Worm (Caenorhabditis elegans) whole organism, L2 larva: ENCODE results near the gene ZK792.1.

ENCODE experiments used
- ZK546.5 ChIP-seq: sonication (generic microtip); optimal IDR thresholded peaks from 2 replicates; lab custom pipeline; 2017; ENCODE audit warnings: missing biosample characterization, missing genetic modification characterization
- blmp-1 ChIP-seq: sonication (generic microtip); optimal IDR thresholded peaks from 2 replicates; lab custom pipeline; 2017; ENCODE audit warnings: missing genetic modification characterization, mild to moderate bottlenecking, missing compliant biosample characterization, antibody characterized with exemption, moderate library complexity; ENCODE audit not compliant: insufficient read depth
- fos-1 ChIP-seq: fragments of 150-350 bp; optimal IDR thresholded peaks from 2 replicates; lab custom pipeline; 2014; ENCODE audit warnings: missing biosample characterization, missing genetic modification characterization
- lin-13 ChIP-seq: fragments of 150-350 bp; optimal IDR thresholded peaks from 2 replicates; lab custom pipeline; 2014; ENCODE audit warnings: missing biosample characterization, missing genetic modification reagents, missing genetic modification characterization
- nhr-237 ChIP-seq: fragments of 150-350 bp; optimal IDR thresholded peaks from 2 replicates; lab custom pipeline; 2014; ENCODE audit warnings: missing biosample characterization, missing genetic modification characterization
- snpc-4 ChIP-seq: fragments of 150-350 bp; optimal IDR thresholded peaks from 2 replicates; lab custom pipeline; 2014; ENCODE audit warnings: missing biosample characterization, missing genetic modification characterization
- unc-39 ChIP-seq: fragments of 150-350 bp; optimal IDR thresholded peaks from 2 replicates; lab custom pipeline; 2014; ENCODE audit warnings: missing biosample characterization, missing genetic modification characterization
- unc-62 ChIP-seq: fragments of 150-350 bp; optimal IDR thresholded peaks from 2 replicates; lab custom pipeline; 2014; ENCODE audit warnings: missing biosample characterization, missing genetic modification reagents, missing genetic modification characterization

ce11 chrIV:11703685-11704296 is 44.1 kb downstream of the ZK792.1 start, which contains the start of the genes T22B3.3 and alg-3:
- TF ChIP-seq fos-1 (no peak), unc-39 (tag; lab: Kevin White, UChicago) (no peak), ZK546.5 (tag; lab: Kevin White, UChicago) (no peak), blmp-1 (tag; lab: Kevin White, UChicago) (no peak), lin-13 (GFP tag; lab: Kevin White, UChicago) (no peak), snpc-4 (tag; lab: Kevin White, UChicago) (no peak), nhr-237 (no peak), unc-62 (GFP tag; lab: Kevin White, UChicago) (no peak)
